Worm (Caenorhabditis elegans) whole organism, L4 larva: Measurements from ENCODE around the gene fshr-1.

Experiments
- F26F4.8 ChIP-seq: fragments of 200-800 bp; sonication (Bioruptor generic); conservative IDR thresholded peaks from 2 replicates; pipeline ENCODE4 v1.3.6; 2022; ENCODE audit warnings: missing genetic modification characterization, missing compliant biosample characterization
- F49E8.2 ChIP-seq: sonication (generic microtip); optimal IDR thresholded peaks from 2 replicates; lab custom pipeline; 2016; ENCODE audit warnings: missing compliant biosample characterization, mild to moderate bottlenecking, missing genetic modification characterization, borderline replicate concordance
- T26A8.4 ChIP-seq: fragments of 200-800 bp; sonication (Bioruptor generic); IDR thresholded peaks from 2 replicates; pipeline ENCODE4 v1.3.6; 2022; ENCODE audit warnings: missing genetic modification characterization, missing compliant biosample characterization
- Y75B8A.6 ChIP-seq: fragments of 200-800 bp; sonication (Bioruptor generic); IDR thresholded peaks from 2 replicates; pipeline ENCODE4 v1.3.6; 2022; ENCODE audit warnings: missing genetic modification reagents, missing genetic modification characterization, missing compliant biosample characterization
- aha-1 ChIP-seq: fragments of 150-350 bp; peaks from one replicate; lab custom pipeline; 2014; ENCODE audit warnings: missing biosample characterization, missing genetic modification characterization
- ceh-82 ChIP-seq: sonication (generic microtip); optimal IDR thresholded peaks from 2 replicates; lab custom pipeline; 2017; ENCODE audit warnings: missing biosample characterization, missing genetic modification characterization
- cey-2 ChIP-seq: sonication (generic microtip); optimal IDR thresholded peaks from 3 replicates; lab custom pipeline; 2017; ENCODE audit warnings: missing genetic modification characterization, mild to moderate bottlenecking, missing compliant biosample characterization, antibody characterized with exemption, borderline replicate concordance; ENCODE audit not compliant: insufficient read depth
- ctbp-1 ChIP-seq: fragments of 200-800 bp; sonication (Bioruptor generic); IDR thresholded peaks from 2 replicates; pipeline ENCODE4 v1.3.6; 2022; ENCODE audit warnings: missing genetic modification reagents, missing genetic modification characterization, missing compliant biosample characterization
- fos-1 ChIP-seq: fragments of 150-350 bp; optimal IDR thresholded peaks from 2 replicates; lab custom pipeline; 2014; ENCODE audit warnings: missing biosample characterization, missing genetic modification characterization
- hmg-1.1 ChIP-seq: fragments of 200-800 bp; sonication (Bioruptor generic); IDR thresholded peaks from 2 replicates; pipeline ENCODE4 v1.3.6; 2022; ENCODE audit warnings: missing genetic modification reagents, missing genetic modification characterization, missing compliant biosample characterization
- jun-1 ChIP-seq: fragments of 150-350 bp; optimal IDR thresholded peaks from 2 replicates; lab custom pipeline; 2014; ENCODE audit warnings: missing biosample characterization, missing genetic modification reagents, missing genetic modification characterization
- lin-15B ChIP-seq: fragments of 150-350 bp; sonication (generic microtip); optimal IDR thresholded peaks from 3 replicates; lab custom pipeline; 2014; ENCODE audit warnings: missing biosample characterization, missing genetic modification characterization
- lin-29 ChIP-seq: fragments of 200-800 bp; sonication (Bioruptor generic); IDR thresholded peaks from 2 replicates; pipeline ENCODE4 v1.3.6; 2022; ENCODE audit warnings: missing genetic modification reagents, missing genetic modification characterization, missing compliant biosample characterization
- lin-38 ChIP-seq: fragments of 200-800 bp; sonication (Bioruptor generic); IDR thresholded peaks from 2 replicates; pipeline ENCODE4 v1.3.6; 2022; ENCODE audit warnings: missing genetic modification reagents, missing genetic modification characterization, missing compliant biosample characterization
- lir-3 ChIP-seq: sonication (generic microtip); optimal IDR thresholded peaks from 2 replicates; lab custom pipeline; 2016; ENCODE audit warnings: mild to moderate bottlenecking, missing genetic modification characterization, missing compliant biosample characterization
- madf-5 ChIP-seq, 2 experiments: fragments of 200-800 bp; sonication (Bioruptor generic); IDR thresholded peaks; 2 replicates each; pipeline ENCODE4 v1.3.6; 2022; ENCODE audit warnings: missing compliant biosample characterization in 2 of 2, missing genetic modification characterization in 2 of 2
- mdt-29 ChIP-seq: fragments of 200-800 bp; sonication (Bioruptor generic); IDR thresholded peaks from 2 replicates; pipeline ENCODE4 v1.3.6; 2022; ENCODE audit warnings: missing genetic modification reagents, missing genetic modification characterization, missing compliant biosample characterization
- mxl-2 ChIP-seq: fragments of 200-800 bp; sonication (Bioruptor generic); conservative IDR thresholded peaks from 2 replicates; pipeline ENCODE4 v1.3.6; 2022; ENCODE audit warnings: missing genetic modification reagents, missing genetic modification characterization, missing compliant biosample characterization
- mxl-3 ChIP-seq: fragments of 200-800 bp; sonication (Bioruptor generic); optimal IDR thresholded peaks from 2 replicates; lab custom pipeline; 2018; ENCODE audit warnings: mild to moderate bottlenecking, missing genetic modification characterization, missing compliant biosample characterization
- nhr-102 ChIP-seq: sonication (generic microtip); optimal IDR thresholded peaks from 2 replicates; lab custom pipeline; 2016; ENCODE audit warnings: mild to moderate bottlenecking, missing genetic modification characterization, moderate library complexity, missing compliant biosample characterization
- nhr-11 ChIP-seq: fragments of 150-350 bp; optimal IDR thresholded peaks from 2 replicates; lab custom pipeline; 2014; ENCODE audit warnings: missing biosample characterization, missing genetic modification characterization
- nhr-25 ChIP-seq: sonication (generic microtip); optimal IDR thresholded peaks from 2 replicates; lab custom pipeline; 2017; ENCODE audit warnings: missing genetic modification characterization, mild to moderate bottlenecking, missing compliant biosample characterization, antibody characterized with exemption, moderate library complexity, borderline replicate concordance; ENCODE audit not compliant: insufficient read depth
- nhr-42 ChIP-seq: fragments of 200-800 bp; sonication (Bioruptor generic); IDR thresholded peaks from 2 replicates; pipeline ENCODE4 v1.3.6; 2022; ENCODE audit warnings: missing genetic modification characterization, missing compliant biosample characterization
- php-3 ChIP-seq: fragments of 200-800 bp; sonication (Bioruptor generic); IDR thresholded peaks from 2 replicates; pipeline ENCODE4 v1.3.6; 2022; ENCODE audit warnings: missing genetic modification reagents, missing genetic modification characterization, missing compliant biosample characterization
- set-16 ChIP-seq: fragments of 200-800 bp; sonication (Bioruptor generic); IDR thresholded peaks from 2 replicates; pipeline ENCODE4 v1.3.6; 2022; ENCODE audit warnings: missing genetic modification reagents, missing genetic modification characterization, missing compliant biosample characterization
- skn-1 ChIP-seq: fragments of 150-350 bp; optimal IDR thresholded peaks from 2 replicates; lab custom pipeline; 2014; ENCODE audit warnings: missing biosample characterization, missing genetic modification characterization
- unc-62 ChIP-seq, 3 experiments: fragments of 150-350 bp in 1 of 3; sonication (generic microtip); optimal IDR thresholded peaks in 2 of 3; peaks in 1 of 3; 1 replicate in 1 of 3; 2 replicates in 2 of 3; lab custom pipeline; 2014 to 2017; ENCODE audit warnings: missing biosample characterization in 3 of 3, missing genetic modification characterization in 3 of 3, missing genetic modification reagents in 3 of 3, missing genotype in 1 of 3
- zfp-3 ChIP-seq: fragments of 200-800 bp; sonication (Bioruptor generic); conservative IDR thresholded peaks from 2 replicates; pipeline ENCODE4 v1.3.6; 2022; ENCODE audit warnings: missing genetic modification reagents, missing genetic modification characterization, missing compliant biosample characterization
- zip-11 ChIP-seq: fragments of 200-800 bp; sonication (Bioruptor generic); IDR thresholded peaks from 2 replicates; pipeline ENCODE4 v1.3.6; 2022; ENCODE audit warnings: missing genetic modification characterization, missing compliant biosample characterization
- ztf-11 ChIP-seq: fragments of 150-350 bp; optimal IDR thresholded peaks from 2 replicates; lab custom pipeline; 2014; ENCODE audit warnings: missing biosample characterization, missing genetic modification characterization

Gene fshr-1

DNA sequence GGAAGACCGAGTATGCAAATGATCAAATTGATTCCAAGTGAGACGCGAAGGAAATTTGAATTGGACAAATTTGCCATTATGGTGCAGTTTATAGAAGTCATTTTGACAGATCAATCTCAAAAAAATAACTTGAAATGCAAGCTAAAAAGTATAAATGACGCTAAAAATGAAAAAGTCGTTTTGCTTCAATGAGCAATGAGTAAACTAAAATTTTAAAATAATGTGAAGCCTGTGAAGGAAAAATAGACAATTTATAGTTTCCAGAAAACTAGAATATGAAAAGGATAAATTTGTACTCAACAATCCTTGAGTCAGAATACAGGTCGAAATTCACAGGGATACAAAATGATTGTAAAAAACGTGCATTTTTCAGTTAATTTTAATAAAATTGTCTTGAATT, 21.3 kb upstream of the fshr-1 start, which contains the start of gene srab-17 (continued):
- TF ChIP-seq F49E8.2 (tag; lab: Kevin White, UChicago) (no peak), madf-5 (GFP tag; IDR thresholded peaks at IDR 0.05; lab: Robert Waterston, UW) (no peak), mdt-29 (GFP tag; lab: Robert Waterston, UW) (no peak)
- TF ChIP-seq, all 104 proteins: peak for 0

DNA sequence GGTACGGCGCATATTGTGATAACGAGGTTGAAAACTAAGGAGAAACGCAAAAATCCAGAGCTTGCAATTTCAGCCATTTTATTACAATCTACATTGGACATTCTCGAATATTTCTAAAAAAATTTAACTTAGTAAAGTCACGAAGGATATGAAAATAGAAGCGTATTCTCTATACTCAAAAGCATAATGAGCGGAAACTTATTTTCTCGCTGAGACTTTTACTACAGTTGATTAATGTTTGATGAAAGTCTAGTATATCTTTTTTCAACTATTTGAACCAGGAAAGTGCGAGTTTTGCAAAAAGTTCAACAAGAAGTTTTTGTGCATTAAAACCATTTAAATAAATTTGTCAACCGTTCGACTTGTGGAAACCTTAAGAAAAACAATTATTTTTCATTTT, 18.3 kb upstream of the fshr-1 start, which contains the start of gene srab-18:
Gene srab-18, minus strand, starts transcription at position 101 of the 400 bp plus-strand sequence.
- TF ChIP-seq F26F4.8 (GFP tag; lab: Robert Waterston, UW) (no peak), aha-1 (tag; lab: Kevin White, UChicago) (peak; percentile 16)

DNA sequence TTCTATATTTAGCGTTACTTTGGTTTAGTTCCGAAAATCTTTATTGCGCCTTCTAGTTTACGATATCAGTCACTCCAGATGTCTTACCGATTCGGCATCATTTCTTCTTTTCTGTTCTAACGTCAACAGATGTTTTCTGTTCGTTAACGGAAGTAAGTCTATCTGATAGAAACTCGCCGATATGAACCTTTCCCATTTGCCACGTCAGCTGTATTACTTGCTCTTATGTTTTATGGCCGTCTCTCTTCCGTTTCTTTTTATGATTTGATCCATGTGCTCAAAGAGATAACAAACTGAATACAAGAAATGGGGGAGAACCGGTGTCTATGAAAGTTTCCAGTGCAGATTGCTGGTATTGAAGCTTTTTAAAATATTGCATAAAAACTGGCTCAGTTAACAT, 10.2 kb upstream of the fshr-1 start, which contains the start of gene srab-26:
Gene srab-26, minus strand, starts transcription at position 101 of the 400 bp plus-strand sequence.
- no peak for TF ChIP-seq lin-38 (GFP tag; lab: Robert Waterston, UW)

DNA sequence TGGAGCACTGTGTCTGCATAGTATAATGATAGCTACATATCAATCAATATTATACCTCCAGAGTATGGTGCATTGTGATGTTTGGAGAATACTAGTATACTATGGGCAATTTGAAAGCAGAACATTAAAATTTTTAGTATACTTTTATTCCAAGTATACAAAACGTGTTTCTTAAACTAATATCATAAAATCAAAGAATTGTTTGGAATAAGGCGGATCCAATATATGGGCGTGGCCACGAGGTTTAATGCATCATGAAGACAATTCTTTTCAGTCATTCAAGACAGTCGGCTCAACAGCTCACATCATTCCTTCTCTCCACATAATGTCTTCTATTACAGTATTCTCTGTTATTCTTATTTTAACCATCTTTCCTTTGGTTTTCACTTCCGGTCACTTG, 9.8 kb upstream of the fshr-1 start, which contains the start of gene sdz-31:
Gene sdz-31, plus strand, starts transcription at position 301 of the 400 bp plus-strand sequence.
- TF ChIP-seq fos-1 (tag; lab: Kevin White, UChicago) (no peak), ctbp-1 (GFP tag; lab: Robert Waterston, UW) (no peak), cey-2 (tag; lab: Kevin White, UChicago) (no peak)

DNA sequence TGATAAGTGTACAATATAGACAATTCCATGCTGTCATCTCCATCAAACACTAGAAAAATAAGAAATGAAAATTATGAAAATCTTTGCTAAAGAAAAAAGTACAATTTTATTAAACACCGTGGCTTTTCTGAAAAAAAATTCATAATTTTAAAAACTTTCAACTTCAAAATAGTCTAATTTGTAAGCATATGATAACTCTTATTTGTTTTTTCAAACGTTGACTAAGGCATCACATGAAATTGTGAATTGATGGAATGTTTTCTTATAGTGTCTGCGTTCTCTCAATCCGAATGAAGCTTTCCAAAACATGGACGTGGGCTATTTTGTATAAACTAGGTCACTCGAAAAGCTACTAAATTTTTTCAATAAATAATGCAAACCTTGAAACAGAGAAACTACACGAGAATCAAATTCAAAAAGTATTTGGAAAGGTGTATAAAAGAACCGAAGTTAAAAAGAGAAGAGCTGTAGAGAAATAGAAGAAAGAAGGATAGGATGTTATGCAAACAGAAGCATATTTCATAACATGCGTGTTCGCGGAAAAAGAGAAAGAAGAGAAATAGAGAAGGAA, 3.6 kb upstream of the fshr-1 start, which contains the start of gene clp-9:
Gene clp-9, minus strand, starts transcription at position 51 of the 571 bp plus-strand sequence.
- TF ChIP-seq unc-62 (GFP tag; optimal IDR thresholded peaks at IDR 0.05 in 1 of 2; lab: Kevin White, UChicago) (peak in 1 of 2 experiments; percentile 92), unc-62 (tag; optimal IDR thresholded peaks at IDR 0.05; lab: Kevin White, UChicago) (no peak), Y75B8A.6 (GFP tag; lab: Robert Waterston, UW) (no peak), lir-3 (tag; lab: Kevin White, UChicago) (no peak)
- TF ChIP-seq, all 104 proteins: peak for 1

DNA sequence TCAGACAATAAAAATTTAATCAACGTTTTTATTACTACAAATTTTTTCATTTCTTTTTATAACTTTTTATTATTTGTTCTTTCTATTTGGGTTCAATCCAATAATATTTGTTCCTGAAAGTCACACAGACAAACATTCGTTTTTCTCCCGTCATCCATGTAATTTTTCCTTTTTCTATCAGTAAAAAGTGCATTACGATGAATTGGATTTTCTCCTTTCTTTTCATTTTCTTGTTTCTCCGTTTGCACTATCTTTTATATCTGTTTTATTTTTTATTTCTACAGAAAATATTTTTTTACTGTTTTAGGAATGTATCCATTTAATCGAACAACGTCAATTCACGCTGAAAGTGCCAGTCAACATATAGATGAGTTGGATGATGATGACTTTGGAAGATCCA, 9.6 kb downstream of the fshr-1 start, which contains the start of gene egl-47:
Gene egl-47, plus strand, starts transcription at position 301 of the 400 bp plus-strand sequence.
- no peak for TF ChIP-seq skn-1 (tag; lab: Kevin White, UChicago)
- no peak for TF ChIP-seq ctbp-1 (GFP tag; lab: Robert Waterston, UW)
- no peak for TF ChIP-seq nhr-25 (tag; lab: Kevin White, UChicago)
- TF ChIP-seq zip-11 (GFP tag; lab: Robert Waterston, UW): no peak
- no peak for TF ChIP-seq zfp-3 (GFP tag; lab: Robert Waterston, UW)
- no peak for TF ChIP-seq set-16 (GFP tag; lab: Robert Waterston, UW)
- no peak for TF ChIP-seq T26A8.4 (GFP tag; lab: Robert Waterston, UW)
- no peak for TF ChIP-seq madf-5 (GFP tag; IDR thresholded peaks at IDR 0.05; lab: Robert Waterston, UW)
- no peak for TF ChIP-seq jun-1
- no peak for TF ChIP-seq nhr-42 (GFP tag; lab: Robert Waterston, UW)
- TF ChIP-seq hmg-1.1: no peak
- no peak for TF ChIP-seq php-3 (GFP tag; lab: Robert Waterston, UW)
- TF ChIP-seq lin-38 (GFP tag; lab: Robert Waterston, UW): no peak
- TF ChIP-seq mxl-3 (GFP tag; lab: Kevin White, UChicago): no peak
- no peak for TF ChIP-seq lin-29 (GFP tag; lab: Robert Waterston, UW)
- TF ChIP-seq ceh-82 (tag; lab: Kevin White, UChicago): no peak
- no peak for TF ChIP-seq lin-15B

DNA sequence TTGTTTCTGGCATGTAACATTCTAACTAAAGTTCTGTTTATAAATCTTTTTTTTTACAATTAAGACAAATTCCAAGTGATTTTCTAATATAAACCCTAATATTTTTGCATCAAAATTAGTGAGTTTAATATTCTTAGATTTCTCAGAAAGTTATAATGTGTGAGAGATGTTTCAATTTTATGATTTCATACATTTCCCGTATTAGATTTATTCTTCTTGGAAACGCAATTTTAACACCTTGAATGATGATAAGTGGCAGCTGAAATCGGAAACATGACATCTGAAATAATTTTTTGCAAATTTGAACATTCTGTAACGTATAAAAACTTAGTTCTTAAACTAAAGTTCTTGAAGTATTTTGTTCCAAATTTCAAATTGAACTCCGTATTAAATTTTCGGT, 11.5 kb downstream of the fshr-1 start:
- TF ChIP-seq mxl-2 (no peak), ztf-11 (no peak), nhr-11 (tag; lab: Kevin White, UChicago) (peak; percentile 17), nhr-102 (tag; lab: Kevin White, UChicago) (no peak)
